Worm (Caenorhabditis elegans): ENCODE results near the gene fkh-5.

ce11 chrIII:4806345-4806744 lies 38.1 kb upstream of the fkh-5 start:
- TF ChIP-seq tbx-11 (GFP tag; IDR thresholded peaks at IDR 0.05): no peak
- TF ChIP-seq ama-1 (optimal IDR thresholded peaks at IDR 0.05): no peak
- no peak for TF ChIP-seq ceh-13 (GFP tag; optimal IDR thresholded peaks at IDR 0.05)
- TF ChIP-seq sea-1 (GFP tag; conservative IDR thresholded peaks at IDR 0.05): no peak
- no peak for TF ChIP-seq hnd-1 (tag; optimal IDR thresholded peaks at IDR 0.05)
- no peak for TF ChIP-seq pes-1 (GFP tag; IDR thresholded peaks at IDR 0.05)
- no peak for TF ChIP-seq tbx-37 (GFP tag; conservative IDR thresholded peaks at IDR 0.05)

Measured in whole organism, early embryonic.